Worm (Caenorhabditis elegans) whole organism, young adult: ENCODE results near the gene nhr-219.

ENCODE experiments used
- B0019.2 ChIP-seq: fragments of 200-800 bp; sonication (Bioruptor generic); conservative IDR thresholded peaks from 2 replicates; pipeline ENCODE4 v1.3.6; 2022; ENCODE audit warnings: missing genetic modification reagents, missing genetic modification characterization, missing compliant biosample characterization
- B0261.1 ChIP-seq: sonication (generic microtip); optimal IDR thresholded peaks from 2 replicates; lab custom pipeline; 2016; ENCODE audit warnings: mild to moderate bottlenecking, missing genetic modification characterization, moderate library complexity, missing compliant biosample characterization
- B0336.3 ChIP-seq: fragments of 200-800 bp; sonication (Bioruptor generic); IDR thresholded peaks from 2 replicates; pipeline ENCODE4 v1.3.6; 2022; ENCODE audit warnings: missing genetic modification characterization, missing compliant biosample characterization
- C06A6.2 ChIP-seq: fragments of 200-800 bp; sonication (Bioruptor generic); conservative IDR thresholded peaks from 2 replicates; pipeline ENCODE4 v1.3.6; 2022; ENCODE audit warnings: missing genetic modification characterization, missing compliant biosample characterization
- F55B11.4 ChIP-seq: sonication (generic microtip); optimal IDR thresholded peaks from 2 replicates; lab custom pipeline; 2016; ENCODE audit warnings: missing compliant biosample characterization, missing genetic modification characterization, borderline replicate concordance; ENCODE audit not compliant: insufficient read depth
- F57A8.1 ChIP-seq: fragments of 200-800 bp; sonication (Bioruptor generic); optimal IDR thresholded peaks from 2 replicates; lab custom pipeline; 2018; ENCODE audit warnings: mild to moderate bottlenecking, missing genetic modification characterization, moderate library complexity, missing compliant biosample characterization
- K11D2.4 ChIP-seq: fragments of 200-800 bp; sonication (Bioruptor generic); IDR thresholded peaks from 2 replicates; pipeline ENCODE4 v1.3.6; 2022; ENCODE audit warnings: missing genetic modification reagents, missing genetic modification characterization, missing compliant biosample characterization
- K12H6.12 ChIP-seq: fragments of 200-800 bp; sonication (Bioruptor generic); optimal IDR thresholded peaks from 2 replicates; lab custom pipeline; 2018; ENCODE audit warnings: mild to moderate bottlenecking, missing genetic modification characterization, missing compliant biosample characterization
- T07F8.4 ChIP-seq: sonication (generic microtip); optimal IDR thresholded peaks from 2 replicates; lab custom pipeline; 2016; ENCODE audit warnings: mild to moderate bottlenecking, missing genetic modification characterization, moderate library complexity, missing compliant biosample characterization
- T26A5.8 ChIP-seq: sonication (generic microtip); optimal IDR thresholded peaks from 2 replicates; lab custom pipeline; 2016; ENCODE audit warnings: missing genetic modification characterization, missing compliant biosample characterization
- Y56A3A.18 ChIP-seq: fragments of 200-800 bp; sonication (Bioruptor generic); IDR thresholded peaks from 2 replicates; pipeline ENCODE4 v1.3.6; 2022; ENCODE audit warnings: missing genetic modification reagents, missing genetic modification characterization, missing compliant biosample characterization
- Y67H2A.10 ChIP-seq: fragments of 200-800 bp; sonication (Bioruptor generic); conservative IDR thresholded peaks from 2 replicates; pipeline ENCODE4 v1.3.6; 2022; ENCODE audit warnings: missing genetic modification reagents, missing genetic modification characterization, missing compliant biosample characterization
- Y95B8A.8 ChIP-seq: fragments of 200-800 bp; sonication (Bioruptor generic); IDR thresholded peaks from 2 replicates; pipeline ENCODE4 v1.3.6; 2022; ENCODE audit warnings: missing genetic modification reagents, missing genetic modification characterization, missing compliant biosample characterization
- atf-7 ChIP-seq: sonication (generic microtip); optimal IDR thresholded peaks from 2 replicates; lab custom pipeline; 2017; ENCODE audit warnings: mild to moderate bottlenecking, missing genetic modification characterization, missing compliant biosample characterization
- bed-1 ChIP-seq: fragments of 200-800 bp; sonication (Bioruptor generic); IDR thresholded peaks from 2 replicates; pipeline ENCODE4 v1.3.6; 2022; ENCODE audit warnings: missing genetic modification reagents, missing genetic modification characterization, missing compliant biosample characterization
- bed-2 ChIP-seq: fragments of 200-800 bp; sonication (Bioruptor generic); IDR thresholded peaks from 2 replicates; pipeline ENCODE4 v1.3.6; 2022; ENCODE audit warnings: missing genetic modification reagents, missing genetic modification characterization, missing compliant biosample characterization
- cebp-2 ChIP-seq: fragments of 200-800 bp; sonication (Bioruptor generic); IDR thresholded peaks from 2 replicates; pipeline ENCODE4 v1.3.6; 2022; ENCODE audit warnings: missing genetic modification characterization, missing compliant biosample characterization
- ceh-40 ChIP-seq: fragments of 200-800 bp; sonication (Bioruptor generic); IDR thresholded peaks from 2 replicates; pipeline ENCODE4 v1.3.6; 2022; ENCODE audit warnings: missing genetic modification characterization, missing compliant biosample characterization
- dpff-1 ChIP-seq: sonication (generic microtip); optimal IDR thresholded peaks from 2 replicates; lab custom pipeline; 2017; ENCODE audit warnings: mild to moderate bottlenecking, missing genetic modification characterization, missing compliant biosample characterization
- dpl-1 ChIP-seq: fragments of 150-350 bp; optimal IDR thresholded peaks from 2 replicates; lab custom pipeline; 2014; ENCODE audit warnings: missing biosample characterization, missing genetic modification reagents, missing genetic modification characterization
- egl-18 ChIP-seq: fragments of 200-800 bp; sonication (Bioruptor generic); IDR thresholded peaks from 2 replicates; pipeline ENCODE4 v1.3.6; 2022; ENCODE audit warnings: missing genetic modification reagents, missing genetic modification characterization, missing compliant biosample characterization
- egrh-3 ChIP-seq: fragments of 200-800 bp; sonication (Bioruptor generic); IDR thresholded peaks from 2 replicates; pipeline ENCODE4 v1.3.6; 2022; ENCODE audit warnings: missing genetic modification reagents, missing genetic modification characterization, missing compliant biosample characterization
- ets-4 ChIP-seq: fragments of 200-800 bp; sonication (Bioruptor generic); optimal IDR thresholded peaks from 2 replicates; lab custom pipeline; 2018; ENCODE audit warnings: mild to moderate bottlenecking, missing genetic modification characterization, missing compliant biosample characterization
- hmg-1.2 ChIP-seq: fragments of 200-800 bp; sonication (Bioruptor generic); IDR thresholded peaks from 2 replicates; pipeline ENCODE4 v1.3.6; 2022; ENCODE audit warnings: missing genetic modification reagents, missing genetic modification characterization, missing compliant biosample characterization
- hmg-20 ChIP-seq: fragments of 200-800 bp; sonication (Bioruptor generic); IDR thresholded peaks from 2 replicates; pipeline ENCODE4 v1.3.6; 2022; ENCODE audit warnings: missing genetic modification reagents, missing genetic modification characterization, missing compliant biosample characterization
- hsf-1 ChIP-seq: fragments of 200-800 bp; sonication (Bioruptor generic); IDR thresholded peaks from 2 replicates; pipeline ENCODE4 v1.3.6; 2022; ENCODE audit warnings: missing genetic modification reagents, missing genetic modification characterization, missing compliant biosample characterization
- lag-1 ChIP-seq: fragments of 200-800 bp; sonication (Bioruptor generic); IDR thresholded peaks from 2 replicates; pipeline ENCODE4 v1.3.6; 2022; ENCODE audit warnings: missing genetic modification reagents, missing genetic modification characterization, missing compliant biosample characterization
- lin-26 ChIP-seq: fragments of 200-800 bp; sonication (Bioruptor generic); IDR thresholded peaks from 2 replicates; pipeline ENCODE4 v1.3.6; 2022; ENCODE audit warnings: missing genetic modification reagents, missing genetic modification characterization, missing compliant biosample characterization
- lin-35 ChIP-seq, 3 experiments: fragments of 150-350 bp in 2 of 3; sonication (generic microtip) in 1 of 3; optimal IDR thresholded peaks; 2 replicates each; lab custom pipeline; 2014 to 2018; ENCODE audit warnings: missing biosample characterization in 3 of 3, missing genetic modification characterization in 3 of 3, missing genetic modification reagents in 3 of 3
- lin-40 ChIP-seq: sonication (generic microtip); optimal IDR thresholded peaks from 2 replicates; lab custom pipeline; 2016; ENCODE audit warnings: missing genetic modification characterization, mild to moderate bottlenecking, missing compliant biosample characterization, missing genotype, missing genetic modification reagents
- lin-54 ChIP-seq: fragments of 200-800 bp; sonication (Bioruptor generic); optimal IDR thresholded peaks from 2 replicates; lab custom pipeline; 2018; ENCODE audit warnings: mild to moderate bottlenecking, missing genetic modification characterization, missing compliant biosample characterization
- lsy-27 ChIP-seq: sonication (generic microtip); optimal IDR thresholded peaks from 2 replicates; lab custom pipeline; 2017; ENCODE audit warnings: missing genetic modification characterization, mild to moderate bottlenecking, missing compliant biosample characterization, antibody characterized with exemption, missing genotype, borderline replicate concordance; ENCODE audit not compliant: insufficient read depth
- madf-3 ChIP-seq: fragments of 200-800 bp; sonication (Bioruptor generic); IDR thresholded peaks from 2 replicates; pipeline ENCODE4 v1.3.6; 2022; ENCODE audit warnings: missing genetic modification reagents, missing genetic modification characterization, missing compliant biosample characterization
- madf-8 ChIP-seq: fragments of 200-800 bp; sonication (Bioruptor generic); conservative IDR thresholded peaks from 2 replicates; pipeline ENCODE4 v1.3.6; 2022; ENCODE audit warnings: missing genetic modification reagents, missing genetic modification characterization, missing compliant biosample characterization
- mes-4 ChIP-seq: sonication (generic microtip); optimal IDR thresholded peaks from 2 replicates; lab custom pipeline; 2016; ENCODE audit warnings: missing genotype, missing genetic modification characterization, missing compliant biosample characterization
- mxl-1 ChIP-seq: sonication (generic microtip); optimal IDR thresholded peaks from 2 replicates; lab custom pipeline; 2016; ENCODE audit warnings: missing genetic modification characterization, missing compliant biosample characterization
- nfyb-1 ChIP-seq: fragments of 200-800 bp; sonication (Bioruptor generic); IDR thresholded peaks from 2 replicates; pipeline ENCODE4 v1.3.6; 2022; ENCODE audit warnings: missing genetic modification reagents, missing genetic modification characterization, missing compliant biosample characterization
- pbrm-1 ChIP-seq: fragments of 200-800 bp; sonication (Bioruptor generic); IDR thresholded peaks from 2 replicates; pipeline ENCODE4 v1.3.6; 2022; ENCODE audit warnings: missing genetic modification reagents, missing genetic modification characterization, missing compliant biosample characterization
- repo-1 ChIP-seq: sonication (generic microtip); optimal IDR thresholded peaks from 2 replicates; lab custom pipeline; 2017; ENCODE audit warnings: mild to moderate bottlenecking, missing genetic modification characterization, missing compliant biosample characterization
- sdz-38 ChIP-seq: sonication (generic microtip); optimal IDR thresholded peaks from 2 replicates; lab custom pipeline; 2016; ENCODE audit warnings: missing genotype, missing genetic modification characterization, missing compliant biosample characterization
- snpc-1.1 ChIP-seq: sonication (generic microtip); optimal IDR thresholded peaks from 2 replicates; lab custom pipeline; 2017; ENCODE audit warnings: missing genetic modification characterization, mild to moderate bottlenecking, missing compliant biosample characterization, antibody characterized with exemption, moderate library complexity, missing genotype, missing genetic modification reagents; ENCODE audit not compliant: insufficient read depth
- snpc-3.4 ChIP-seq: sonication (generic microtip); optimal IDR thresholded peaks from 2 replicates; lab custom pipeline; 2017; ENCODE audit warnings: missing genetic modification characterization, mild to moderate bottlenecking, missing compliant biosample characterization, antibody characterized with exemption, moderate library complexity, missing genotype, missing genetic modification reagents
- somi-1 ChIP-seq: fragments of 200-800 bp; sonication (Bioruptor generic); optimal IDR thresholded peaks from 2 replicates; lab custom pipeline; 2018; ENCODE audit warnings: mild to moderate bottlenecking, missing genetic modification characterization, missing compliant biosample characterization
- sptf-2 ChIP-seq: fragments of 200-800 bp; sonication (Bioruptor generic); optimal IDR thresholded peaks from 2 replicates; lab custom pipeline; 2018; ENCODE audit warnings: mild to moderate bottlenecking, missing genetic modification characterization, missing compliant biosample characterization
- unc-130 ChIP-seq: sonication (generic microtip); optimal IDR thresholded peaks from 2 replicates; lab custom pipeline; 2016; ENCODE audit warnings: missing genetic modification reagents, missing genetic modification characterization, missing compliant biosample characterization
- unc-62 ChIP-seq: fragments of 150-350 bp; optimal IDR thresholded peaks from 2 replicates; lab custom pipeline; 2014; ENCODE audit warnings: missing biosample characterization, missing genetic modification reagents, missing genetic modification characterization
- xnd-1 ChIP-seq: sonication (generic microtip); optimal IDR thresholded peaks from 2 replicates; lab custom pipeline; 2016; ENCODE audit warnings: missing genotype, missing genetic modification reagents, missing genetic modification characterization, missing compliant biosample characterization
- ztf-25 ChIP-seq: fragments of 200-800 bp; sonication (Bioruptor generic); IDR thresholded peaks from 2 replicates; pipeline ENCODE4 v1.3.6; 2022; ENCODE audit warnings: missing genetic modification reagents, missing genetic modification characterization, missing compliant biosample characterization
- ztf-26 ChIP-seq: sonication (generic microtip); optimal IDR thresholded peaks from 2 replicates; lab custom pipeline; 2017; ENCODE audit warnings: missing genetic modification characterization, missing compliant biosample characterization

The nhr-219 gene

ce11 chrV:8936184-8936589 is 29.8 kb downstream of the nhr-219 start, which contains the start of gene unc-23 (continued):
- TF ChIP-seq B0336.3 (GFP tag; lab: Robert Waterston, UW) (peak; percentile 73; the same call in 1 of the 2 replicates), atf-7 (peak; percentile 87), hmg-1.2 (GFP tag; lab: Robert Waterston, UW) (peak; percentile 85), B0261.1 (tag; lab: Kevin White, UChicago) (no peak), lsy-27 (tag; lab: Kevin White, UChicago) (no peak), egrh-3 (no peak), repo-1 (tag; lab: Kevin White, UChicago) (peak; percentile 24), hmg-20 (GFP tag; lab: Robert Waterston, UW) (no peak), xnd-1 (tag; lab: Kevin White, UChicago) (no peak), mes-4 (tag; lab: Kevin White, UChicago) (no peak), lin-54 (GFP tag; lab: Kevin White, UChicago) (peak; percentile 54), T26A5.8 (no peak), T07F8.4 (tag; lab: Kevin White, UChicago) (no peak), Y67H2A.10 (GFP tag; lab: Robert Waterston, UW) (0 out of 2 replicates have a peak, but pooled peaks have one; percentile 59), cebp-2 (no peak), hsf-1 (peak; percentile 98), K12H6.12 (tag; lab: Kevin White, UChicago) (peak; percentile 56), unc-62 (GFP tag; lab: Kevin White, UChicago) (peak; percentile 87), Y95B8A.8 (GFP tag; lab: Robert Waterston, UW) (0 out of 2 replicates have a peak, but pooled peaks have one; percentile 43), dpff-1 (no peak), madf-8 (GFP tag; lab: Robert Waterston, UW) (no peak), egl-18 (0 out of 2 replicates have a peak, but pooled peaks have one; percentile 54), sdz-38 (no peak), mxl-1 (tag; lab: Kevin White, UChicago) (no peak), ceh-40 (GFP tag; lab: Robert Waterston, UW) (no peak), lin-26 (GFP tag; lab: Robert Waterston, UW) (peak; percentile 64; the same call in 1 of the 2 replicates), pbrm-1 (GFP tag; lab: Robert Waterston, UW) (peak; percentile 75), Y56A3A.18 (GFP tag; lab: Robert Waterston, UW) (no peak), bed-2 (GFP tag; lab: Robert Waterston, UW) (no peak), snpc-3.4 (no peak), lin-40 (tag; lab: Kevin White, UChicago) (peak; percentile 91), ztf-26 (peak; percentile 90), F57A8.1 (GFP tag; lab: Kevin White, UChicago) (no peak), C06A6.2 (peak; percentile 66), unc-130 (no peak), F55B11.4 (no peak)
- TF ChIP-seq, all 124 proteins: peak for 49

ce11 chrV:8935104-8935503 is 30.9 kb downstream of the nhr-219 start:
- TF ChIP-seq ztf-25 (GFP tag; lab: Robert Waterston, UW) (no peak), dpl-1 (GFP tag; lab: Kevin White, UChicago) (no peak), lin-26 (GFP tag; lab: Robert Waterston, UW) (no peak), somi-1 (GFP tag; lab: Kevin White, UChicago) (no peak), cebp-2 (no peak), lag-1 (no peak), B0336.3 (GFP tag; lab: Robert Waterston, UW) (no peak), pbrm-1 (GFP tag; lab: Robert Waterston, UW) (no peak), bed-1 (no peak), T26A5.8 (no peak), ets-4 (GFP tag; lab: Kevin White, UChicago) (no peak), snpc-1.1 (tag; lab: Kevin White, UChicago) (no peak), lin-54 (GFP tag; lab: Kevin White, UChicago) (peak; percentile 5), lin-35 (GFP tag; optimal IDR thresholded peaks at IDR 0.05; lab: Kevin White, UChicago) (no peak), madf-3 (no peak), lin-40 (tag; lab: Kevin White, UChicago) (peak; percentile 18), B0019.2 (GFP tag; lab: Robert Waterston, UW) (no peak), sptf-2 (GFP tag; lab: Kevin White, UChicago) (no peak), nfyb-1 (GFP tag; lab: Robert Waterston, UW) (no peak), K11D2.4 (GFP tag; lab: Robert Waterston, UW) (no peak)
